Fruit fly (Drosophila melanogaster): Measurements from ENCODE around the gene CG43739.

Gene CG43739

DNA sequence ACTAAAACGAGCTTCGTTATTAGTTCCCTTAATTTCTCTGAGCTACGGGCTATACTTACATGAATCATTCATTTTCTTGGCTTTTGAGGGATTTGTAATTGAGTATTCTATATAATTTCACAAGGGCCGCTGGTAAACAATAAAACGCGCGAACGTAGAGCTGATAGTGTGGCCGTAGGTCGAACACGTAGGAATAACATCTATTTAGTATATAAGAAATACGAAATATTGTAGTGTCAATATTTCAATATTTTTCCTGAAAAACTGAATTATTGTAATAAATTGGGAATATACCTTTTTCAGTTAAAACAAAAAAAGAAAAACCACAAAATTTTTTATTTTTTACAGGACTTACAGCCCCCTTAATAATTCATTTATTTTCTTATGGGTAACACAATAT, 7.2 kb upstream of the CG43739 start, which contains the start of gene RPA2 (continued):
- TF ChIP-seq CrebB (tag; optimal IDR thresholded peaks at IDR 0.05) = no peak
- TF ChIP-seq Gug (GFP tag; IDR thresholded peaks at IDR 0.05) = no peak
- peak; percentile 1 for TF ChIP-seq BEAF-32 (GFP tag; optimal IDR thresholded peaks at IDR 0.05)
- TF ChIP-seq ato (GFP tag; IDR thresholded peaks at IDR 0.05; ENCODE audit: partially characterized antibody) = no peak
- no peak for TF ChIP-seq CG9727 (GFP tag; optimal IDR thresholded peaks at IDR 0.05)
- peak; percentile 1 for TF ChIP-seq CG14710 (tag; optimal IDR thresholded peaks at IDR 0.05)
- TF ChIP-seq CG8924 (tag; optimal IDR thresholded peaks at IDR 0.05) = no peak
- no peak for TF ChIP-seq Hand (GFP tag; optimal IDR thresholded peaks at IDR 0.05)
- TF ChIP-seq CG2129 (GFP tag; IDR thresholded peaks at IDR 0.05; ENCODE audit: partially characterized antibody) = no peak
- TF ChIP-seq Atf3 (GFP tag; optimal IDR thresholded peaks at IDR 0.05) = no peak
- no peak for TF ChIP-seq klu (GFP tag; IDR thresholded peaks at IDR 0.05)
- TF ChIP-seq CG18262 (tag; optimal IDR thresholded peaks at IDR 0.05) = no peak
- no peak for TF ChIP-seq Dbx (GFP tag; IDR thresholded peaks at IDR 0.05)

DNA sequence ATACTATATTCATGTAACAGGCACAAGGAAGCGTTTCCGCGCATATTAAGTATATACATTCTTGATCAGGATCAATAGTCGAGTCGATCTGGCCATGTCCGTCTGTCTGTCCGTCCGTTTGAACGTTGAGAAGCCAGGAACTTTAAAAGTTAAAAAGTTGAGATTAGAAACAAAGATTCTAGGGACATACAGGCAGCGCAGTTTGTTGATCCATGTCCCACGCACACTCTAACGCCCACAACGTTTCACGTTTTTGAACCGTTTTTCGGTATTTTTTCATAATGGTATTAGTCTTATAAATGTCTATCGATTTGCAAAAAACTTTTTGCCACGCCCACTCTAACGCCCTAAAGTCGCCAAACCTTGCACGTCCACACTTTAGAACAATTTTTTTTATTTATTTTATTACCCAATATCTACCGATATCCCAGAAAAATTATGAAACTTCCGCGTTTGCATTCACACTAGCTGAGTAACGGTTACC, 4.4 kb upstream of the CG43739 start:
- TF ChIP-seq CG32767 (GFP tag; IDR thresholded peaks at IDR 0.05) = peak; percentile 18; the same call in 1 of the 2 replicates
- no peak for TF ChIP-seq CG6791 (GFP tag; IDR thresholded peaks at IDR 0.05; ENCODE audit: partially characterized antibody)
- no peak for TF ChIP-seq sob (GFP tag; IDR thresholded peaks at IDR 0.05)
- no peak for TF ChIP-seq inv (GFP tag; IDR thresholded peaks at IDR 0.05; ENCODE audit: partially characterized antibody)
- no peak for TF ChIP-seq Eip74EF (GFP tag; optimal IDR thresholded peaks at IDR 0.05)
- no peak for TF ChIP-seq eyg (GFP tag; optimal IDR thresholded peaks at IDR 0.05)
- TF ChIP-seq gfzf (GFP tag; optimal IDR thresholded peaks at IDR 0.05) = peak; percentile 57
- TF ChIP-seq CG8281 (tag; optimal IDR thresholded peaks at IDR 0.05) = peak; percentile 17
- no peak for TF ChIP-seq psq (GFP tag; optimal IDR thresholded peaks at IDR 0.05)
- TF ChIP-seq Hr3 (GFP tag; optimal IDR thresholded peaks at IDR 0.05) = no peak
- no peak for TF ChIP-seq Doc2 (GFP tag; IDR thresholded peaks at IDR 0.05)
- TF ChIP-seq hb (GFP tag; IDR thresholded peaks at IDR 0.05; ENCODE audit: partially characterized antibody) = no peak
- no peak for TF ChIP-seq CG7786 (GFP tag; optimal IDR thresholded peaks at IDR 0.05)
- TF ChIP-seq CG17802 (tag; optimal IDR thresholded peaks at IDR 0.05) = peak; percentile 76
- TF ChIP-seq so (GFP tag; IDR thresholded peaks at IDR 0.05) = no peak
- TF ChIP-seq CG8944 (GFP tag; optimal IDR thresholded peaks at IDR 0.05) = no peak
- no peak for TF ChIP-seq CG11560 (tag; IDR thresholded peaks at IDR 0.05)
- TF ChIP-seq bigmax (GFP tag; optimal IDR thresholded peaks at IDR 0.05) = no peak
- TF ChIP-seq Hmr (GFP tag; optimal IDR thresholded peaks at IDR 0.05) = no peak
- no peak for TF ChIP-seq CG11247 (GFP tag; IDR thresholded peaks at IDR 0.05)
- TF ChIP-seq CG11696 (GFP tag; IDR thresholded peaks at IDR 0.05) = no peak
- TF ChIP-seq Awh (GFP tag; IDR thresholded peaks at IDR 0.05) = no peak
- TF ChIP-seq MESR4 (GFP tag; optimal IDR thresholded peaks at IDR 0.05) = no peak
- no peak for TF ChIP-seq CG30403 (GFP tag; optimal IDR thresholded peaks at IDR 0.05)
- TF ChIP-seq CG10147 (GFP tag; optimal IDR thresholded peaks at IDR 0.05) = no peak
- no peak for TF ChIP-seq CG14965 (GFP tag; optimal IDR thresholded peaks at IDR 0.05; ENCODE audit: borderline replicate concordance)
- TF ChIP-seq pros (GFP tag; optimal IDR thresholded peaks at IDR 0.05) = no peak
- no peak for TF ChIP-seq scrt (GFP tag; optimal IDR thresholded peaks at IDR 0.05)
- no peak for TF ChIP-seq Elba2 (GFP tag; optimal IDR thresholded peaks at IDR 0.05)
- no peak for TF ChIP-seq Sry-β (GFP tag; optimal IDR thresholded peaks at IDR 0.05)
- TF ChIP-seq CG1602 (GFP tag; optimal IDR thresholded peaks at IDR 0.05) = no peak
- no peak for TF ChIP-seq Ravus (GFP tag; IDR thresholded peaks at IDR 0.05)
- no peak for TF ChIP-seq CG11456 (GFP tag; IDR thresholded peaks at IDR 0.05)
- TF ChIP-seq Dref (GFP tag; IDR thresholded peaks at IDR 0.05) = 0 out of 2 replicates have a peak, but pooled peaks have one; percentile 22
- TF ChIP-seq crp (GFP tag; optimal IDR thresholded peaks at IDR 0.05) = peak in 1 of 2 experiments; percentile 79
- no peak for TF ChIP-seq rib (GFP tag; IDR thresholded peaks at IDR 0.05)
- TF ChIP-seq Deaf1 (tag; optimal IDR thresholded peaks at IDR 0.05) = no peak
